Worm (Caenorhabditis elegans): ENCODE data around the gene F56A11.4.

Gene F56A11.4

ce11 chrIV:548000-548399, at the start of gene F56A11.4:
F56A11.4 (plus strand) TSS chrIV:548300.
- no peak for TF ChIP-seq B0310.2 (tag; optimal IDR thresholded peaks at IDR 0.05)

ce11 chrIV:504495-504894, 43.6 kb upstream of the F56A11.4 start:
- no peak for TF ChIP-seq hmg-4 (GFP tag; optimal IDR thresholded peaks at IDR 0.05)
- no peak for TF ChIP-seq ceh-36 (tag; optimal IDR thresholded peaks at IDR 0.05)
- TF ChIP-seq ets-7 (tag; optimal IDR thresholded peaks at IDR 0.05): no peak
- no peak for TF ChIP-seq scrt-1 (GFP tag; IDR thresholded peaks at IDR 0.05)
- no peak for TF ChIP-seq tra-4 (tag; optimal IDR thresholded peaks at IDR 0.05)
- no peak for TF ChIP-seq tbx-37 (GFP tag; conservative IDR thresholded peaks at IDR 0.05)
- TF ChIP-seq F13C5.2 (tag; optimal IDR thresholded peaks at IDR 0.05): no peak
- TF ChIP-seq B0310.2 (tag; optimal IDR thresholded peaks at IDR 0.05): no peak
- no peak for TF ChIP-seq sea-1 (GFP tag; conservative IDR thresholded peaks at IDR 0.05)
- no peak for TF ChIP-seq aly-1 (tag; optimal IDR thresholded peaks at IDR 0.05)

ce11 chrIV:506384-506783, 41.7 kb upstream of the F56A11.4 start, which contains the start of gene W03G1.5:
W03G1.5 (minus strand) TSS chrIV:506484.
- TF ChIP-seq tra-4 (tag; optimal IDR thresholded peaks at IDR 0.05): no peak
- peak; percentile 25 for TF ChIP-seq ceh-36 (tag; optimal IDR thresholded peaks at IDR 0.05)

- TF ChIP-seq tbx-11 (GFP tag; IDR thresholded peaks at IDR 0.05): no peak
- peak; percentile 29 for TF ChIP-seq F13C5.2 (tag; optimal IDR thresholded peaks at IDR 0.05)
These were observed 28.7 kb upstream of the F56A11.4 start, which contains the start of gene pig-1 for ce11 chrIV:519409-519808. pig-1 (minus strand) TSS chrIV:519457.

ce11 chrIV:522566-522965, 25.5 kb upstream of the F56A11.4 start:
- TF ChIP-seq ceh-36 (tag; optimal IDR thresholded peaks at IDR 0.05): no peak

- no peak for TF ChIP-seq tbx-11 (GFP tag; IDR thresholded peaks at IDR 0.05)
- no peak for TF ChIP-seq flt-1 (GFP tag; IDR thresholded peaks at IDR 0.05)
- no peak for TF ChIP-seq aly-1 (tag; optimal IDR thresholded peaks at IDR 0.05)
- no peak for TF ChIP-seq B0310.2 (tag; optimal IDR thresholded peaks at IDR 0.05)
- no peak for TF ChIP-seq hnd-1 (tag; optimal IDR thresholded peaks at IDR 0.05)
- no peak for TF ChIP-seq pes-1 (GFP tag; IDR thresholded peaks at IDR 0.05)
- no peak for TF ChIP-seq tbx-37 (GFP tag; conservative IDR thresholded peaks at IDR 0.05)
- TF ChIP-seq sea-1 (GFP tag; conservative IDR thresholded peaks at IDR 0.05): no peak
- TF ChIP-seq ama-1 (optimal IDR thresholded peaks at IDR 0.05): no peak
- no peak for TF ChIP-seq hmbx-1 (tag; optimal IDR thresholded peaks at IDR 0.05)
- TF ChIP-seq ceh-36 (tag; optimal IDR thresholded peaks at IDR 0.05): no peak
- TF ChIP-seq ets-7 (tag; optimal IDR thresholded peaks at IDR 0.05): no peak
- no peak for TF ChIP-seq ceh-13 (GFP tag; optimal IDR thresholded peaks at IDR 0.05)
- no peak for TF ChIP-seq scrt-1 (GFP tag; IDR thresholded peaks at IDR 0.05)
- TF ChIP-seq hmg-4 (GFP tag; optimal IDR thresholded peaks at IDR 0.05): no peak
- TF ChIP-seq tra-4 (tag; optimal IDR thresholded peaks at IDR 0.05): no peak
These were observed 24.5 kb upstream of the F56A11.4 start, which contains the start of gene asm-3 for ce11 chrIV:523595-523994. asm-3 (minus strand) TSS chrIV:523809.

- TF ChIP-seq tbx-37 (GFP tag; conservative IDR thresholded peaks at IDR 0.05) (no peak), ceh-36 (tag; optimal IDR thresholded peaks at IDR 0.05) (no peak), pes-1 (GFP tag; IDR thresholded peaks at IDR 0.05) (no peak), hmg-4 (GFP tag; optimal IDR thresholded peaks at IDR 0.05) (no peak), flt-1 (GFP tag; IDR thresholded peaks at IDR 0.05) (no peak), tbx-11 (GFP tag; IDR thresholded peaks at IDR 0.05) (no peak), F13C5.2 (tag; optimal IDR thresholded peaks at IDR 0.05) (no peak), hmbx-1 (tag; optimal IDR thresholded peaks at IDR 0.05) (no peak), ama-1 (optimal IDR thresholded peaks at IDR 0.05) (no peak), B0310.2 (tag; optimal IDR thresholded peaks at IDR 0.05) (no peak), aly-1 (tag; optimal IDR thresholded peaks at IDR 0.05) (no peak), sea-1 (GFP tag; conservative IDR thresholded peaks at IDR 0.05) (no peak), scrt-1 (GFP tag; IDR thresholded peaks at IDR 0.05) (no peak), hnd-1 (tag; optimal IDR thresholded peaks at IDR 0.05) (no peak), ceh-13 (GFP tag; optimal IDR thresholded peaks at IDR 0.05) (no peak), ets-7 (tag; optimal IDR thresholded peaks at IDR 0.05) (no peak), tra-4 (tag; optimal IDR thresholded peaks at IDR 0.05) (no peak)
These were observed 23.7 kb upstream of the F56A11.4 start, which contains the start of gene W03G1.2 for ce11 chrIV:524352-524751. W03G1.2 (plus strand) TSS chrIV:524652.

- TF ChIP-seq tbx-11 (GFP tag; IDR thresholded peaks at IDR 0.05) (no peak), ama-1 (optimal IDR thresholded peaks at IDR 0.05) (no peak), B0310.2 (tag; optimal IDR thresholded peaks at IDR 0.05) (no peak), flt-1 (GFP tag; IDR thresholded peaks at IDR 0.05) (no peak), tbx-37 (GFP tag; conservative IDR thresholded peaks at IDR 0.05) (no peak)
These were observed 16.3 kb upstream of the F56A11.4 start, which contains the start of gene glt-7 for ce11 chrIV:531835-532234. glt-7 (plus strand) TSS chrIV:532135.

- TF ChIP-seq scrt-1 (GFP tag; IDR thresholded peaks at IDR 0.05) (no peak), sea-1 (GFP tag; conservative IDR thresholded peaks at IDR 0.05) (no peak), hmg-4 (GFP tag; optimal IDR thresholded peaks at IDR 0.05) (no peak), ceh-36 (tag; optimal IDR thresholded peaks at IDR 0.05) (peak; percentile 75), tra-4 (tag; optimal IDR thresholded peaks at IDR 0.05) (no peak)
These were observed 2.2 kb upstream of the F56A11.4 start for ce11 chrIV:545852-546251.
